Fruit fly (Drosophila melanogaster): ENCODE data around the gene CG17219.
A peak's percentile ranks its signal among the peaks of the same experiment; 100 is the strongest.

The CG17219 gene

dm6 chr2L:3037153-3037579 lies 8.1 kb downstream of the CG17219 start, which contains the start of the genes CG17260 and SerRS (continued):
- TF ChIP-seq CG10147 (GFP tag; optimal IDR thresholded peaks at IDR 0.05) (peak; percentile 90), Chrac-16 (GFP tag; optimal IDR thresholded peaks at IDR 0.05) (peak; percentile 94), CG12299 (tag; optimal IDR thresholded peaks at IDR 0.05) (peak; percentile 84), CG4424 (GFP tag; optimal IDR thresholded peaks at IDR 0.05) (peak; percentile 95), Sry-δ (GFP tag; optimal IDR thresholded peaks at IDR 0.05) (peak; percentile 66), CG7556 (GFP tag; optimal IDR thresholded peaks at IDR 0.05) (peak; percentile 91), PHDP (tag; optimal IDR thresholded peaks at IDR 0.05) (peak; percentile 89), CG8089 (GFP tag; optimal IDR thresholded peaks at IDR 0.05) (peak; percentile 83), CG15601 (tag; optimal IDR thresholded peaks at IDR 0.05) (peak; percentile 87), CG11456 (GFP tag; IDR thresholded peaks at IDR 0.05) (peak; percentile 89), slou (GFP tag; optimal IDR thresholded peaks at IDR 0.05) (peak; percentile 93), Mad (GFP tag; optimal IDR thresholded peaks at IDR 0.05) (peak; percentile 93), nau (GFP tag; optimal IDR thresholded peaks at IDR 0.05) (no peak), Mrtf (GFP tag; IDR thresholded peaks at IDR 0.05) (peak; percentile 88), grau (tag; optimal IDR thresholded peaks at IDR 0.05) (peak; percentile 92), pan (optimal IDR thresholded peaks at IDR 0.05) (no peak), pan (GFP tag; optimal IDR thresholded peaks at IDR 0.05 in 1 of 2, IDR thresholded peaks at IDR 0.05 in 1 of 2) (peak in 1 of 2 experiments; percentile 94), yki (optimal IDR thresholded peaks at IDR 0.05) (no peak), Scr (GFP tag; IDR thresholded peaks at IDR 0.05; ENCODE audit: partially characterized antibody) (peak; percentile 67), CG6791 (GFP tag; IDR thresholded peaks at IDR 0.05; ENCODE audit: partially characterized antibody) (no peak), kay (GFP tag; optimal IDR thresholded peaks at IDR 0.05) (peak; percentile 95), CG7357 (GFP tag; IDR thresholded peaks at IDR 0.05) (peak; percentile 86), E2f2 (GFP tag; IDR thresholded peaks at IDR 0.05) (peak; percentile 71), Atf-2 (GFP tag; optimal IDR thresholded peaks at IDR 0.05) (peak; percentile 91), bsh (GFP tag; optimal IDR thresholded peaks at IDR 0.05) (peak; percentile 60 to 89), Spps (tag; optimal IDR thresholded peaks at IDR 0.05) (peak; percentile 85), CG2202 (tag; optimal IDR thresholded peaks at IDR 0.05) (peak; percentile 81), Hr39 (optimal IDR thresholded peaks at IDR 0.05) (no peak), caup (GFP tag; optimal IDR thresholded peaks at IDR 0.05; ENCODE audit: severe bottlenecking) (peak; percentile 91), wor (GFP tag; IDR thresholded peaks at IDR 0.05) (peak; percentile 88), CG3838 (GFP tag; optimal IDR thresholded peaks at IDR 0.05) (peak; percentile 73), eve (GFP tag; optimal IDR thresholded peaks at IDR 0.05) (no peak), CG43689 (GFP tag; IDR thresholded peaks at IDR 0.05) (peak; percentile 77), ken (GFP tag; IDR thresholded peaks at IDR 0.05) (peak; percentile 94), vnd (GFP tag; IDR thresholded peaks at IDR 0.05; ENCODE audit: partially characterized antibody) (peak; percentile 46; the same call in 1 of the 3 replicates), Six4 (GFP tag; optimal IDR thresholded peaks at IDR 0.05) (peak; percentile 88), Fer2 (tag; optimal IDR thresholded peaks at IDR 0.05) (peak; percentile 90), kah (GFP tag; optimal IDR thresholded peaks at IDR 0.05) (peak; percentile 69), hb (GFP tag; IDR thresholded peaks at IDR 0.05; ENCODE audit: partially characterized antibody) (no peak), sug (tag; optimal IDR thresholded peaks at IDR 0.05) (peak; percentile 92), Atf6 (GFP tag; IDR thresholded peaks at IDR 0.05) (peak; percentile 91), CG7786 (GFP tag; optimal IDR thresholded peaks at IDR 0.05) (peak; percentile 94), lov (optimal IDR thresholded peaks at IDR 0.05) (no peak), lov (GFP tag; IDR thresholded peaks at IDR 0.05) (0 out of 3 replicates have a peak, but pooled peaks have one; percentile 35), CG7745 (tag; optimal IDR thresholded peaks at IDR 0.05) (no peak), wek (GFP tag; optimal IDR thresholded peaks at IDR 0.05) (no peak), CG9932 (GFP tag; IDR thresholded peaks at IDR 0.05) (peak; percentile 98), CG12744 (GFP tag; optimal IDR thresholded peaks at IDR 0.05) (peak; percentile 92), ato (GFP tag; IDR thresholded peaks at IDR 0.05; ENCODE audit: partially characterized antibody) (no peak), HmgZ (tag; optimal IDR thresholded peaks at IDR 0.05) (peak; percentile 94), CG1832 (GFP tag; optimal IDR thresholded peaks at IDR 0.05) (no peak), CG4360 (GFP tag; IDR thresholded peaks at IDR 0.05) (no peak)

Measured in whole organism, embryonic.